Worm (Caenorhabditis elegans): ENCODE measurements around the gene spt-4.
A peak's percentile ranks its signal among the peaks of the same experiment; 100 is the strongest.

Gene spt-4

ce11 chrIII:87183-87582 lies 17.6 kb upstream of the spt-4 start, which contains the start of the genes F54C4.4 and mrpl-40:
TSS of gene F54C4.4 (minus strand) at chrIII:87381.
TSS of gene mrpl-40 (plus strand) at chrIII:87559.
- TF ChIP-seq nhr-77 (tag; optimal IDR thresholded peaks at IDR 0.05) (no peak), nhr-11 (tag; optimal IDR thresholded peaks at IDR 0.05) (no peak), nhr-76 (tag; optimal IDR thresholded peaks at IDR 0.05) (no peak), snpc-4 (tag; optimal IDR thresholded peaks at IDR 0.05) (no peak), nhr-43 (tag; optimal IDR thresholded peaks at IDR 0.05; ENCODE audit: poor library complexity, severe bottlenecking) (peak; percentile 56), jun-1 (tag; optimal IDR thresholded peaks at IDR 0.05) (no peak), egl-27 (tag; optimal IDR thresholded peaks at IDR 0.05) (no peak), elt-1 (tag; optimal IDR thresholded peaks at IDR 0.05) (no peak), ama-1 (optimal IDR thresholded peaks at IDR 0.05) (no peak), lin-39 (tag; optimal IDR thresholded peaks at IDR 0.05) (peak; percentile 50), nhr-23 (tag; optimal IDR thresholded peaks at IDR 0.05) (peak; percentile 65), ceh-16 (tag; optimal IDR thresholded peaks at IDR 0.05) (no peak), lin-15B (tag; optimal IDR thresholded peaks at IDR 0.05) (peak; percentile 55), R02D3.7 (tag; optimal IDR thresholded peaks at IDR 0.05) (peak; percentile 97), ceh-28 (tag; optimal IDR thresholded peaks at IDR 0.05) (peak; percentile 86), nfya-1 (tag; optimal IDR thresholded peaks at IDR 0.05; ENCODE audit: insufficient read depth) (peak; percentile 82), unc-39 (tag; optimal IDR thresholded peaks at IDR 0.05) (no peak), fkh-2 (tag; optimal IDR thresholded peaks at IDR 0.05) (no peak), skn-1 (tag; optimal IDR thresholded peaks at IDR 0.05) (no peak), nhr-237 (tag; optimal IDR thresholded peaks at IDR 0.05) (no peak), nhr-67 (tag; optimal IDR thresholded peaks at IDR 0.05) (no peak), aly-2 (tag; optimal IDR thresholded peaks at IDR 0.05) (no peak), fkh-10 (GFP tag; optimal IDR thresholded peaks at IDR 0.05) (peak; percentile 29), ZK546.5 (tag; optimal IDR thresholded peaks at IDR 0.05) (no peak), egl-5 (tag; optimal IDR thresholded peaks at IDR 0.05) (no peak), sea-2 (GFP tag; optimal IDR thresholded peaks at IDR 0.05) (no peak), ztf-4 (tag; optimal IDR thresholded peaks at IDR 0.05) (no peak), zag-1 (tag; optimal IDR thresholded peaks at IDR 0.05) (no peak), elt-2 (tag; optimal IDR thresholded peaks at IDR 0.05) (peak; percentile 7), ceh-82 (tag; optimal IDR thresholded peaks at IDR 0.05) (no peak), hmg-11 (tag; optimal IDR thresholded peaks at IDR 0.05) (no peak), fos-1 (tag; optimal IDR thresholded peaks at IDR 0.05) (no peak), mml-1 (tag; optimal IDR thresholded peaks at IDR 0.05) (no peak), eor-1 (tag; optimal IDR thresholded peaks at IDR 0.05) (no peak), mdl-1 (tag; optimal IDR thresholded peaks at IDR 0.05) (no peak), ztf-11 (tag; optimal IDR thresholded peaks at IDR 0.05) (no peak), pha-4 (tag; optimal IDR thresholded peaks at IDR 0.05) (peak; percentile 78), tbx-2 (tag; optimal IDR thresholded peaks at IDR 0.05) (no peak), daf-12 (tag; optimal IDR thresholded peaks at IDR 0.05) (no peak), nhr-25 (tag; optimal IDR thresholded peaks at IDR 0.05) (peak; percentile 15), pqm-1 (tag; optimal IDR thresholded peaks at IDR 0.05) (no peak), lsy-12 (tag; optimal IDR thresholded peaks at IDR 0.05) (no peak), nhr-12 (tag; optimal IDR thresholded peaks at IDR 0.05) (no peak), nhr-28 (tag; optimal IDR thresholded peaks at IDR 0.05) (no peak)

DNA sequence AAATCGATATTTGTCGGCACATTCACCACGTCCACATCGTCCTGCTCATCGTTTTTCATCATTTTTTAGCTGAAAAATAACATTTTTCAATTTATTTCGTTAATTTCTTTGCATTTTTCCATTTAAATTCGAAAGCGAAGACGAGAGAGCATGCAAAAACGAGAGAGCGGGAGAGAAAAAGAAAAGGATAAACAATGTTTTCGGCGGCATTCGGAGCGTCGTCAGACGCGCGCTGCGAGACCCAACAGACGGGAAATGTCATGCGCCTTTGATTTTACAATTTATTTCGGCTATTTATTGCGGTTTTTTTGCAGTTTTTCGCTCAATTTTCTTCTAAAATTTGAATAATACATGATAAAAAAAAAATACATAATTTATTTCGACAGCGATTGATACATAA lies 16.8 kb upstream of the spt-4 start, which contains the start of gene attf-3:
Gene attf-3 (minus strand): TSS at position 69 of the 400 bp plus-strand sequence.
- TF ChIP-seq nfya-1 (tag; optimal IDR thresholded peaks at IDR 0.05; ENCODE audit: insufficient read depth) (peak; percentile 82), egl-27 (tag; optimal IDR thresholded peaks at IDR 0.05) (no peak), jun-1 (tag; optimal IDR thresholded peaks at IDR 0.05) (no peak), nhr-77 (tag; optimal IDR thresholded peaks at IDR 0.05) (no peak), ceh-16 (tag; optimal IDR thresholded peaks at IDR 0.05) (no peak), nhr-76 (tag; optimal IDR thresholded peaks at IDR 0.05) (no peak), nhr-28 (tag; optimal IDR thresholded peaks at IDR 0.05) (no peak), ceh-82 (tag; optimal IDR thresholded peaks at IDR 0.05) (no peak), snpc-4 (tag; optimal IDR thresholded peaks at IDR 0.05) (peak; percentile 51), nhr-43 (tag; optimal IDR thresholded peaks at IDR 0.05; ENCODE audit: poor library complexity, severe bottlenecking) (no peak), elt-1 (tag; optimal IDR thresholded peaks at IDR 0.05) (no peak), nhr-67 (tag; optimal IDR thresholded peaks at IDR 0.05) (no peak), nhr-25 (tag; optimal IDR thresholded peaks at IDR 0.05) (peak; percentile 17), aly-2 (tag; optimal IDR thresholded peaks at IDR 0.05) (no peak), egl-5 (tag; optimal IDR thresholded peaks at IDR 0.05) (peak; percentile 39), unc-62 (GFP tag; optimal IDR thresholded peaks at IDR 0.05) (no peak), ZK546.5 (tag; optimal IDR thresholded peaks at IDR 0.05) (no peak), mdl-1 (tag; optimal IDR thresholded peaks at IDR 0.05) (no peak), lin-15B (tag; optimal IDR thresholded peaks at IDR 0.05) (peak; percentile 83), sea-2 (GFP tag; optimal IDR thresholded peaks at IDR 0.05) (no peak), daf-12 (tag; optimal IDR thresholded peaks at IDR 0.05) (no peak), mml-1 (tag; optimal IDR thresholded peaks at IDR 0.05) (no peak), tbx-2 (tag; optimal IDR thresholded peaks at IDR 0.05) (no peak), nhr-12 (tag; optimal IDR thresholded peaks at IDR 0.05) (no peak), zag-1 (tag; optimal IDR thresholded peaks at IDR 0.05) (no peak), R02D3.7 (tag; optimal IDR thresholded peaks at IDR 0.05) (peak; percentile 64), elt-3 (tag; optimal IDR thresholded peaks at IDR 0.05) (no peak), ceh-9 (tag; optimal IDR thresholded peaks at IDR 0.05) (no peak), nhr-11 (tag; optimal IDR thresholded peaks at IDR 0.05) (no peak), unc-39 (tag; optimal IDR thresholded peaks at IDR 0.05) (no peak), fos-1 (tag; optimal IDR thresholded peaks at IDR 0.05) (no peak), fkh-10 (GFP tag; optimal IDR thresholded peaks at IDR 0.05) (peak; percentile 21), fkh-2 (tag; optimal IDR thresholded peaks at IDR 0.05) (peak; percentile 44), ama-1 (optimal IDR thresholded peaks at IDR 0.05) (no peak), eor-1 (tag; optimal IDR thresholded peaks at IDR 0.05) (no peak), nhr-23 (tag; optimal IDR thresholded peaks at IDR 0.05) (peak; percentile 66), skn-1 (tag; optimal IDR thresholded peaks at IDR 0.05) (no peak), ceh-28 (tag; optimal IDR thresholded peaks at IDR 0.05) (peak; percentile 21), nhr-237 (tag; optimal IDR thresholded peaks at IDR 0.05) (no peak), lin-39 (tag; optimal IDR thresholded peaks at IDR 0.05) (peak; percentile 66), lsy-12 (tag; optimal IDR thresholded peaks at IDR 0.05) (no peak)

Data from whole organism, L3 larva.